Worm (Caenorhabditis elegans) whole organism, L1 larva: ENCODE data around the gene ttr-19.

Experiments
- C04F5.9 ChIP-seq: sonication (generic microtip); optimal IDR thresholded peaks from 2 replicates; lab custom pipeline; 2016; ENCODE audit warnings: missing genetic modification characterization, missing compliant biosample characterization
- C34B4.2 ChIP-seq: sonication (generic microtip); optimal IDR thresholded peaks from 2 replicates; lab custom pipeline; 2017; ENCODE audit warnings: mild to moderate bottlenecking, missing genetic modification characterization, missing compliant biosample characterization
- F16B12.6 ChIP-seq: fragments of 150-350 bp; optimal IDR thresholded peaks from 2 replicates; lab custom pipeline; 2014; ENCODE audit warnings: missing biosample characterization, missing genetic modification characterization
- aly-2 ChIP-seq: fragments of 150-350 bp; optimal IDR thresholded peaks from 2 replicates; lab custom pipeline; 2014; ENCODE audit warnings: missing biosample characterization, missing genetic modification characterization
- blmp-1 ChIP-seq: fragments of 150-350 bp; optimal IDR thresholded peaks from 2 replicates; lab custom pipeline; 2014; ENCODE audit warnings: missing biosample characterization, missing genetic modification characterization
- ceh-63 ChIP-seq: fragments of 200-800 bp; sonication (Bioruptor generic); optimal IDR thresholded peaks from 2 replicates; lab custom pipeline; 2018; ENCODE audit warnings: mild to moderate bottlenecking, missing genetic modification characterization, missing compliant biosample characterization
- ceh-8 ChIP-seq: fragments of 200-800 bp; sonication (Bioruptor generic); optimal IDR thresholded peaks from 2 replicates; lab custom pipeline; 2018; ENCODE audit warnings: mild to moderate bottlenecking, missing genetic modification characterization, moderate library complexity, missing compliant biosample characterization
- dpl-1 ChIP-seq, 3 experiments: fragments of 150-350 bp in 2 of 3; sonication (generic microtip) in 1 of 3; optimal IDR thresholded peaks; 2 replicates each; lab custom pipeline; 2014 to 2017; ENCODE audit warnings: missing biosample characterization in 3 of 3, missing genetic modification characterization in 3 of 3, missing genetic modification reagents in 3 of 3
- efl-1 ChIP-seq, 4 experiments: fragments of 150-350 bp; optimal IDR thresholded peaks in 3 of 4; peaks in 1 of 4; 1 replicate in 1 of 4; 2 replicates in 3 of 4; lab custom pipeline; 2014; ENCODE audit warnings: missing biosample characterization in 2 of 4, missing genetic modification characterization in 2 of 4, missing genetic modification reagents in 2 of 4
- egl-13 ChIP-seq: sonication (generic microtip); optimal IDR thresholded peaks from 2 replicates; lab custom pipeline; 2016; ENCODE audit warnings: missing genotype, missing genetic modification reagents, missing genetic modification characterization, missing compliant biosample characterization
- elt-2 ChIP-seq: sonication (generic microtip); optimal IDR thresholded peaks from 2 replicates; lab custom pipeline; 2016; ENCODE audit warnings: missing genetic modification characterization, mild to moderate bottlenecking, inconsistent platforms, missing compliant biosample characterization, missing genetic modification reagents
- elt-3 ChIP-seq, 6 experiments: fragments of 150-350 bp in 1 of 6; sonication (generic microtip); optimal IDR thresholded peaks; 2 replicates each; lab custom pipeline; 2017 to 2018; ENCODE audit warnings: missing biosample characterization in 6 of 6, missing genetic modification characterization in 6 of 6, inconsistent platforms in 1 of 6
- fkh-4 ChIP-seq: sonication (generic microtip); optimal IDR thresholded peaks from 2 replicates; lab custom pipeline; 2016; ENCODE audit warnings: missing compliant biosample characterization, missing genetic modification characterization, borderline replicate concordance
- fos-1 ChIP-seq: fragments of 150-350 bp; optimal IDR thresholded peaks from 2 replicates; lab custom pipeline; 2014; ENCODE audit warnings: missing biosample characterization, missing genetic modification characterization
- hlh-17 ChIP-seq: fragments of 200-800 bp; sonication (Bioruptor generic); optimal IDR thresholded peaks from 2 replicates; lab custom pipeline; 2018; ENCODE audit warnings: missing genetic modification characterization, mild to moderate bottlenecking, missing compliant biosample characterization, moderate library complexity, borderline replicate concordance
- hlh-4 ChIP-seq: sonication (generic microtip); optimal IDR thresholded peaks from 2 replicates; lab custom pipeline; 2016; ENCODE audit warnings: mild to moderate bottlenecking, missing genetic modification characterization, missing compliant biosample characterization
- isw-1 ChIP-seq: fragments of 200-800 bp; sonication (Bioruptor generic); IDR thresholded peaks from 2 replicates; pipeline ENCODE4 v1.3.6; 2022; ENCODE audit warnings: missing genetic modification characterization, missing compliant biosample characterization
- jun-1 ChIP-seq: fragments of 150-350 bp; optimal IDR thresholded peaks from 2 replicates; lab custom pipeline; 2014; ENCODE audit warnings: missing biosample characterization, missing genetic modification reagents, missing genetic modification characterization
- lin-35 ChIP-seq, 2 experiments: fragments of 150-350 bp; optimal IDR thresholded peaks; 2 replicates each; lab custom pipeline; 2014; ENCODE audit warnings: missing biosample characterization in 2 of 2, missing genetic modification characterization in 2 of 2, missing genetic modification reagents in 2 of 2
- lsy-2 ChIP-seq, 2 experiments: fragments of 150-350 bp; optimal IDR thresholded peaks; 2 replicates each; lab custom pipeline; 2014; ENCODE audit warnings: missing biosample characterization in 2 of 2, missing genetic modification characterization in 2 of 2
- mef-2 ChIP-seq: fragments of 150-350 bp; optimal IDR thresholded peaks from 2 replicates; lab custom pipeline; 2014; ENCODE audit warnings: missing biosample characterization, missing genetic modification characterization
- mep-1 ChIP-seq: fragments of 150-350 bp; optimal IDR thresholded peaks from 2 replicates; lab custom pipeline; 2014; ENCODE audit warnings: missing biosample characterization, missing genetic modification characterization
- nhr-12 ChIP-seq: sonication (generic microtip); optimal IDR thresholded peaks from 2 replicates; lab custom pipeline; 2017; ENCODE audit warnings: missing biosample characterization, missing genetic modification characterization
- nhr-19 ChIP-seq: fragments of 200-800 bp; sonication (Bioruptor generic); conservative IDR thresholded peaks from 2 replicates; pipeline ENCODE4 v1.3.6; 2022; ENCODE audit warnings: missing genetic modification characterization, missing compliant biosample characterization
- nhr-20 ChIP-seq: sonication (generic microtip); optimal IDR thresholded peaks from 2 replicates; lab custom pipeline; 2016; ENCODE audit warnings: mild to moderate bottlenecking, missing genetic modification characterization, missing compliant biosample characterization
- nhr-71 ChIP-seq: sonication (generic microtip); optimal IDR thresholded peaks from 2 replicates; lab custom pipeline; 2016; ENCODE audit warnings: mild to moderate bottlenecking, missing genetic modification characterization, moderate library complexity, missing compliant biosample characterization
- nhr-77 ChIP-seq: fragments of 150-350 bp; optimal IDR thresholded peaks from 2 replicates; lab custom pipeline; 2014; ENCODE audit warnings: missing biosample characterization, missing genetic modification characterization
- nhr-85 ChIP-seq: sonication (generic microtip); peaks from one replicate; lab custom pipeline; 2016; ENCODE audit warnings: missing genetic modification characterization, inconsistent platforms, missing compliant biosample characterization
- pag-3 ChIP-seq: sonication (generic microtip); optimal IDR thresholded peaks from 2 replicates; lab custom pipeline; 2017; ENCODE audit warnings: missing genetic modification characterization, mild to moderate bottlenecking, missing compliant biosample characterization, antibody characterized with exemption, borderline replicate concordance; ENCODE audit not compliant: insufficient read depth
- skn-1 ChIP-seq: fragments of 150-350 bp; optimal IDR thresholded peaks from 2 replicates; lab custom pipeline; 2014; ENCODE audit warnings: missing biosample characterization, missing genetic modification characterization
- snpc-4 ChIP-seq: fragments of 150-350 bp; optimal IDR thresholded peaks from 2 replicates; lab custom pipeline; 2014; ENCODE audit warnings: missing biosample characterization, missing genetic modification characterization
- sup-37 ChIP-seq: fragments of 200-800 bp; sonication (Bioruptor generic); optimal IDR thresholded peaks from 2 replicates; lab custom pipeline; 2018; ENCODE audit warnings: mild to moderate bottlenecking, missing genetic modification characterization, missing compliant biosample characterization
- tlp-1 ChIP-seq: fragments of 150-350 bp; optimal IDR thresholded peaks from 2 replicates; lab custom pipeline; 2014; ENCODE audit warnings: missing biosample characterization, missing genetic modification characterization
- unc-130 ChIP-seq: fragments of 150-350 bp; optimal IDR thresholded peaks from 2 replicates; lab custom pipeline; 2017; ENCODE audit warnings: missing biosample characterization, missing genetic modification characterization, inconsistent platforms
- unc-86 ChIP-seq: sonication (generic microtip); optimal IDR thresholded peaks from 2 replicates; lab custom pipeline; 2016; ENCODE audit warnings: missing genetic modification characterization, missing compliant biosample characterization
- unc-98 ChIP-seq: fragments of 200-800 bp; sonication (Bioruptor generic); IDR thresholded peaks from 2 replicates; pipeline ENCODE4 v1.3.6; 2022; ENCODE audit warnings: missing genetic modification characterization, missing compliant biosample characterization
- ztf-11 ChIP-seq, 2 experiments: sonication (generic microtip); optimal IDR thresholded peaks; 2 replicates each; lab custom pipeline; 2016 to 2017; ENCODE audit warnings: missing genetic modification characterization in 2 of 2, missing biosample characterization in 1 of 2, missing compliant biosample characterization in 1 of 2
- ztf-4 ChIP-seq: fragments of 150-350 bp; optimal IDR thresholded peaks from 2 replicates; lab custom pipeline; 2014; ENCODE audit warnings: missing biosample characterization, missing genetic modification characterization

Gene ttr-19

ce11 chrV:10203435-10204009, 23.7 kb downstream of the ttr-19 start, which contains the start of gene chpf-1 (continued):
- TF ChIP-seq nhr-20 (tag; lab: Kevin White, UChicago) (peak; percentile 11), elt-3 (tag; optimal IDR thresholded peaks at IDR 0.05; lab: Kevin White, UChicago) (peak in 1 of 6 experiments; percentile 80), elt-2 (peak; percentile 22), unc-130 (tag; lab: Kevin White, UChicago) (peak; percentile 26)

- TF ChIP-seq elt-2 (peak; percentile 15), mep-1 (tag; lab: Kevin White, UChicago) (no peak), efl-1 (optimal IDR thresholded peaks at IDR 0.05; lab: Kevin White, UChicago) (no peak), efl-1 (GFP tag; optimal IDR thresholded peaks at IDR 0.05 in 1 of 2; lab: Kevin White, UChicago) (peak in 1 of 2 experiments; percentile 91)
- TF ChIP-seq, all 84 proteins: peak for 2
Observed at ce11 chrV:10202340-10202739, 24.9 kb downstream of the ttr-19 start.

- TF ChIP-seq lsy-2 (tag; optimal IDR thresholded peaks at IDR 0.05; lab: Kevin White, UChicago) (no peak), nhr-20 (tag; lab: Kevin White, UChicago) (peak; percentile 16), nhr-12 (no peak), tlp-1 (no peak), hlh-17 (GFP tag; lab: Kevin White, UChicago) (no peak), dpl-1 (GFP tag; optimal IDR thresholded peaks at IDR 0.05; lab: Kevin White, UChicago) (no peak), blmp-1 (tag; lab: Kevin White, UChicago) (peak; percentile 9), elt-3 (tag; optimal IDR thresholded peaks at IDR 0.05; lab: Kevin White, UChicago) (no peak), skn-1 (tag; lab: Kevin White, UChicago) (no peak)
Observed at ce11 chrV:10201913-10202312, 25.3 kb downstream of the ttr-19 start, which contains the start of gene ZK856.7. Gene ZK856.7, plus strand, starts transcription at chrV:10202098.

ce11 chrV:10198386-10198785, 28.8 kb downstream of the ttr-19 start, which contains the start of gene ZK856.6:
Gene ZK856.6, plus strand, starts transcription at chrV:10198686.
- no peak for TF ChIP-seq nhr-77 (tag; lab: Kevin White, UChicago)
- no peak for TF ChIP-seq hlh-4
- TF ChIP-seq unc-130 (tag; lab: Kevin White, UChicago): no peak
- TF ChIP-seq isw-1 (GFP tag; lab: Robert Waterston, UW): no peak
- TF ChIP-seq mef-2: no peak
- no peak for TF ChIP-seq F16B12.6
- TF ChIP-seq elt-3 (tag; optimal IDR thresholded peaks at IDR 0.05; lab: Kevin White, UChicago): no peak
- no peak for TF ChIP-seq fkh-4
- TF ChIP-seq nhr-19: no peak
- TF ChIP-seq snpc-4 (tag; lab: Kevin White, UChicago): no peak
- no peak for TF ChIP-seq unc-98 (GFP tag; lab: Robert Waterston, UW)

ce11 chrV:10191242-10191641, 36.0 kb downstream of the ttr-19 start:
- no peak for TF ChIP-seq egl-13 (tag; lab: Kevin White, UChicago)
- no peak for TF ChIP-seq pag-3 (tag; lab: Kevin White, UChicago)
- no peak for TF ChIP-seq C34B4.2

- TF ChIP-seq nhr-85: peak; percentile 58
- TF ChIP-seq ztf-4 (tag; lab: Kevin White, UChicago): no peak
- TF ChIP-seq lin-35 (GFP tag; optimal IDR thresholded peaks at IDR 0.05; lab: Kevin White, UChicago): peak in 1 of 2 experiments; percentile 37
- TF ChIP-seq fkh-4: no peak
- no peak for TF ChIP-seq ceh-63 (GFP tag; lab: Kevin White, UChicago)
- TF ChIP-seq elt-2: peak; percentile 90
- no peak for TF ChIP-seq unc-86
- no peak for TF ChIP-seq fos-1 (tag; lab: Kevin White, UChicago)
- TF ChIP-seq C04F5.9 (tag; lab: Kevin White, UChicago): no peak
- TF ChIP-seq aly-2 (tag; lab: Kevin White, UChicago): no peak
- no peak for TF ChIP-seq jun-1 (tag; lab: Kevin White, UChicago)
- TF ChIP-seq efl-1 (optimal IDR thresholded peaks at IDR 0.05; lab: Kevin White, UChicago): no peak
- TF ChIP-seq efl-1 (GFP tag; optimal IDR thresholded peaks at IDR 0.05 in 1 of 2; lab: Kevin White, UChicago): peak in 1 of 2 experiments; percentile 66
- no peak for TF ChIP-seq ceh-8 (GFP tag; lab: Kevin White, UChicago)
- peak; percentile 22 for TF ChIP-seq nhr-71 (tag; lab: Kevin White, UChicago)
- TF ChIP-seq sup-37 (GFP tag; lab: Kevin White, UChicago): no peak
- no peak for TF ChIP-seq ztf-11 (tag; optimal IDR thresholded peaks at IDR 0.05; lab: Kevin White, UChicago)
- TF ChIP-seq nhr-12: no peak
Observed at ce11 chrV:10190081-10190556, 37.1 kb downstream of the ttr-19 start, which contains the start of gene ZK856.5. Gene ZK856.5, minus strand, starts transcription at chrV:10190131.
